Fruit fly (Drosophila melanogaster) whole organism, embryonic: ENCODE measurements around the gene vsg.

ENCODE experiments used
- Abd-B ChIP-seq: fragments of 200-800 bp; sonication (Bioruptor generic); optimal IDR thresholded peaks from 2 replicates; lab custom pipeline; 2018; ENCODE audit warnings: missing biosample characterization, mild to moderate bottlenecking, missing genetic modification characterization, moderate library complexity
- B-H1 ChIP-seq: fragments of 200-800 bp; sonication (Bioruptor generic); IDR thresholded peaks from 3 replicates; pipeline ENCODE4 v1.3.6; 2022; ENCODE audit warnings: missing biosample characterization, missing genetic modification characterization
- Blimp-1 ChIP-seq: fragments of 200-800 bp; sonication (Bioruptor generic); optimal IDR thresholded peaks from 3 replicates; lab custom pipeline; 2018; ENCODE audit warnings: missing biosample characterization, missing genetic modification characterization, mild to moderate bottlenecking, moderate library complexity, missing genetic modification reagents
- CG10147 ChIP-seq: fragments of 200-800 bp; sonication (Bioruptor generic); optimal IDR thresholded peaks from 2 replicates; lab custom pipeline; 2019; ENCODE audit warnings: missing biosample characterization, mild to moderate bottlenecking, missing genetic modification characterization, moderate library complexity
- CG1024 ChIP-seq: fragments of 200-800 bp; sonication (Bioruptor generic); IDR thresholded peaks from 2 replicates; pipeline ENCODE4 v1.3.6; 2022; ENCODE audit warnings: missing biosample characterization, missing genetic modification characterization
- CG11398 ChIP-seq: fragments of 200-800 bp; sonication (Bioruptor generic); optimal IDR thresholded peaks from 2 replicates; lab custom pipeline; 2016; ENCODE audit warnings: missing biosample characterization, missing genetic modification characterization
- CG12659 ChIP-seq: fragments of 200-800 bp; sonication (Bioruptor generic); optimal IDR thresholded peaks from 3 replicates; lab custom pipeline; 2017; ENCODE audit warnings: mild to moderate bottlenecking, missing biosample characterization, missing genetic modification reagents, missing genetic modification characterization
- CG13123 ChIP-seq: fragments of 200-800 bp; sonication (Bioruptor generic); optimal IDR thresholded peaks from 2 replicates; lab custom pipeline; 2016; ENCODE audit warnings: missing biosample characterization, missing genetic modification characterization
- CG1647 ChIP-seq: fragments of 200-800 bp; sonication (Bioruptor generic); optimal IDR thresholded peaks from 3 replicates; lab custom pipeline; 2016; ENCODE audit warnings: missing biosample characterization, missing genetic modification characterization
- CG1792 ChIP-seq: fragments of 200-800 bp; sonication (Bioruptor generic); optimal IDR thresholded peaks from 2 replicates; lab custom pipeline; 2016; ENCODE audit warnings: missing biosample characterization, missing genetic modification characterization
- CG2129 ChIP-seq: fragments of 200-800 bp; sonication (Bioruptor generic); IDR thresholded peaks from 2 replicates; pipeline ENCODE4 v1.3.6; 2022; ENCODE audit warnings: missing biosample characterization, missing genetic modification characterization; ENCODE audit not compliant: partially characterized antibody
- CG30431 ChIP-seq: fragments of 200-800 bp; sonication (Bioruptor generic); optimal IDR thresholded peaks from 2 replicates; lab custom pipeline; 2017; ENCODE audit warnings: missing biosample characterization, missing genetic modification characterization
- CG31365 ChIP-seq: fragments of 200-800 bp; sonication (Bioruptor generic); optimal IDR thresholded peaks from 2 replicates; lab custom pipeline; 2018; ENCODE audit warnings: missing biosample characterization, mild to moderate bottlenecking, missing genetic modification characterization
- CG31388 ChIP-seq: fragments of 200-800 bp; sonication (Bioruptor generic); optimal IDR thresholded peaks from 2 replicates; lab custom pipeline; 2016; ENCODE audit warnings: missing biosample characterization, missing genetic modification characterization
- CG34376 ChIP-seq: fragments of 200-800 bp; sonication (Bioruptor generic); optimal IDR thresholded peaks from 2 replicates; lab custom pipeline; 2018; ENCODE audit warnings: missing biosample characterization, mild to moderate bottlenecking, missing genetic modification characterization
- CG34422 ChIP-seq: fragments of 200-800 bp; sonication (Bioruptor generic); IDR thresholded peaks from 3 replicates; pipeline ENCODE4 v1.3.6; 2022; ENCODE audit warnings: missing biosample characterization, missing genetic modification characterization
- CG4424 ChIP-seq: fragments of 200-800 bp; sonication (Bioruptor generic); optimal IDR thresholded peaks from 3 replicates; lab custom pipeline; 2016; ENCODE audit warnings: missing biosample characterization, missing genetic modification characterization
- CG6175 ChIP-seq: fragments of 200-800 bp; sonication (Bioruptor generic); IDR thresholded peaks from 3 replicates; pipeline ENCODE4 v1.3.6; 2022; ENCODE audit warnings: missing biosample characterization, missing genetic modification characterization
- CG6654 ChIP-seq: fragments of 200-800 bp; sonication (Bioruptor generic); optimal IDR thresholded peaks from 2 replicates; lab custom pipeline; 2017; ENCODE audit warnings: missing biosample characterization, mild to moderate bottlenecking, missing genetic modification characterization
- CG8388 ChIP-seq: fragments of 200-800 bp; sonication (Bioruptor generic); optimal IDR thresholded peaks from 2 replicates; lab custom pipeline; 2019; ENCODE audit warnings: missing biosample characterization, mild to moderate bottlenecking, missing genetic modification characterization, moderate library complexity
- CG8478 ChIP-seq: fragments of >200 bp; optimal IDR thresholded peaks from 2 replicates; lab custom pipeline; 2018
- CG8765 ChIP-seq: fragments of 200-800 bp; sonication (Bioruptor generic); IDR thresholded peaks from 2 replicates; pipeline ENCODE4 v1.3.6; 2022; ENCODE audit warnings: missing biosample characterization, missing genetic modification characterization
- CG9609 ChIP-seq: fragments of 200-800 bp; sonication (Bioruptor generic); optimal IDR thresholded peaks from 3 replicates; lab custom pipeline; 2016; ENCODE audit warnings: missing biosample characterization, missing genetic modification characterization
- CG9817 ChIP-seq: fragments of 200-800 bp; sonication (Bioruptor generic); optimal IDR thresholded peaks from 2 replicates; lab custom pipeline; 2018; ENCODE audit warnings: missing biosample characterization, mild to moderate bottlenecking, missing genetic modification characterization, moderate library complexity
- CTCF ChIP-seq: fragments of 200-800 bp; sonication (Bioruptor generic); optimal IDR thresholded peaks from 2 replicates; lab custom pipeline; 2017; ENCODE audit warnings: missing biosample characterization, mild to moderate bottlenecking, missing genetic modification characterization, moderate library complexity
- Drgx ChIP-seq: fragments of 200-800 bp; sonication (Bioruptor generic); IDR thresholded peaks from 2 replicates; pipeline ENCODE4 v1.3.6; 2022; ENCODE audit warnings: missing biosample characterization, missing genetic modification characterization
- HLHmδ ChIP-seq: fragments of 200-800 bp; sonication (Bioruptor generic); optimal IDR thresholded peaks from 2 replicates; lab custom pipeline; 2018; ENCODE audit warnings: missing biosample characterization, mild to moderate bottlenecking, missing genetic modification characterization, moderate library complexity
- Hmr ChIP-seq: fragments of 200-800 bp; sonication (Bioruptor generic); optimal IDR thresholded peaks from 3 replicates; lab custom pipeline; 2017; ENCODE audit warnings: mild to moderate bottlenecking, missing biosample characterization, missing genetic modification reagents, missing genetic modification characterization
- Hr51 ChIP-seq, 2 experiments: fragments of 200-800 bp; sonication (Bioruptor generic); optimal IDR thresholded peaks; 2 replicates in 1 of 2; 3 replicates in 1 of 2; lab custom pipeline; 2016 to 2018; ENCODE audit warnings: missing biosample characterization in 2 of 2, missing genetic modification characterization in 2 of 2, mild to moderate bottlenecking in 1 of 2, moderate library complexity in 1 of 2
- Jarid2 ChIP-seq: fragments of 200-800 bp; sonication (Bioruptor generic); optimal IDR thresholded peaks from 3 replicates; lab custom pipeline; 2017; ENCODE audit warnings: mild to moderate bottlenecking, missing biosample characterization, missing genetic modification reagents, missing genetic modification characterization
- Six4 ChIP-seq: fragments of 200-800 bp; sonication (Bioruptor generic); optimal IDR thresholded peaks from 2 replicates; lab custom pipeline; 2016; ENCODE audit warnings: missing biosample characterization, missing genetic modification characterization
- Trl ChIP-seq, 3 experiments: fragments of >200 bp in 2 of 3; fragments of 200-800 bp in 1 of 3; sonication (Bioruptor generic) in 1 of 3; optimal IDR thresholded peaks; 2 replicates in 1 of 3; 3 replicates in 2 of 3; lab custom pipeline; 2016 to 2017; ENCODE audit warnings: missing biosample characterization in 1 of 3, missing genetic modification characterization in 1 of 3
- Xbp1 ChIP-seq: fragments of 200-800 bp; sonication (Bioruptor generic); optimal IDR thresholded peaks from 3 replicates; lab custom pipeline; 2016; ENCODE audit warnings: missing biosample characterization, mild to moderate bottlenecking, missing genetic modification characterization
- ac ChIP-seq: fragments of 200-800 bp; sonication (Bioruptor generic); optimal IDR thresholded peaks from 3 replicates; lab custom pipeline; 2017; ENCODE audit warnings: missing biosample characterization, mild to moderate bottlenecking, missing genetic modification characterization
- btn ChIP-seq: fragments of 200-800 bp; sonication (Bioruptor generic); optimal IDR thresholded peaks from 2 replicates; lab custom pipeline; 2016; ENCODE audit warnings: missing biosample characterization, missing genetic modification characterization
- crc ChIP-seq: fragments of 200-800 bp; sonication (Bioruptor generic); optimal IDR thresholded peaks from 2 replicates; lab custom pipeline; 2016; ENCODE audit warnings: missing biosample characterization, missing genetic modification characterization
- en ChIP-seq: fragments of 200-800 bp; sonication (Bioruptor generic); optimal IDR thresholded peaks from 2 replicates; lab custom pipeline; 2016; ENCODE audit warnings: missing biosample characterization, missing genetic modification characterization
- ewg ChIP-seq: fragments of 200-800 bp; sonication (Bioruptor generic); optimal IDR thresholded peaks from 3 replicates; lab custom pipeline; 2017; ENCODE audit warnings: mild to moderate bottlenecking, missing biosample characterization, missing genetic modification reagents, missing genetic modification characterization
- gcm2 ChIP-seq: fragments of 200-800 bp; sonication (Bioruptor generic); optimal IDR thresholded peaks from 2 replicates; lab custom pipeline; 2016; ENCODE audit warnings: missing biosample characterization, missing genetic modification characterization
- hbn ChIP-seq: fragments of 200-800 bp; sonication (Bioruptor generic); IDR thresholded peaks from 2 replicates; pipeline ENCODE4 v1.3.6; 2022; ENCODE audit warnings: missing biosample characterization, missing genetic modification characterization; ENCODE audit not compliant: partially characterized antibody
- inv ChIP-seq: fragments of 200-800 bp; sonication (Bioruptor generic); IDR thresholded peaks from 2 replicates; pipeline ENCODE4 v1.3.6; 2022; ENCODE audit warnings: missing biosample characterization, missing genetic modification characterization; ENCODE audit not compliant: partially characterized antibody
- kni ChIP-seq: fragments of 200-800 bp; sonication (Bioruptor generic); optimal IDR thresholded peaks from 3 replicates; lab custom pipeline; 2017; ENCODE audit warnings: mild to moderate bottlenecking, missing biosample characterization, missing genetic modification reagents, missing genetic modification characterization
- maf-S ChIP-seq: fragments of 200-800 bp; sonication (Bioruptor generic); optimal IDR thresholded peaks from 2 replicates; lab custom pipeline; 2016; ENCODE audit warnings: missing biosample characterization, missing genetic modification characterization
- nerfin-2 ChIP-seq: fragments of 200-800 bp; sonication (Bioruptor generic); IDR thresholded peaks from 2 replicates; pipeline ENCODE4 v1.3.6; 2022; ENCODE audit warnings: missing biosample characterization, missing genetic modification characterization; ENCODE audit not compliant: partially characterized antibody
- otp ChIP-seq: fragments of 200-800 bp; sonication (Bioruptor generic); IDR thresholded peaks from 3 replicates; pipeline ENCODE4, ENCODE4 v1.3.6; 2022; ENCODE audit warnings: missing biosample characterization, missing genetic modification characterization
- pb ChIP-seq: fragments of 200-800 bp; sonication (Bioruptor generic); optimal IDR thresholded peaks from 3 replicates; lab custom pipeline; 2016; ENCODE audit warnings: missing biosample characterization, missing genetic modification characterization
- ro ChIP-seq: fragments of 200-800 bp; sonication (Bioruptor generic); IDR thresholded peaks from 2 replicates; pipeline ENCODE4 v1.3.6; 2022; ENCODE audit warnings: missing biosample characterization, missing genetic modification characterization
- sc ChIP-seq, 3 experiments: fragments of >200 bp in 2 of 3; fragments of 200-800 bp in 1 of 3; sonication (Bioruptor generic) in 1 of 3; optimal IDR thresholded peaks; 2 replicates in 2 of 3; 3 replicates in 1 of 3; lab custom pipeline; 2017; ENCODE audit warnings: mild to moderate bottlenecking in 1 of 3, missing biosample characterization in 1 of 3, missing genetic modification characterization in 1 of 3, missing genetic modification reagents in 1 of 3
- usp ChIP-seq: fragments of >200 bp; optimal IDR thresholded peaks from 2 replicates; lab custom pipeline; 2017; ENCODE audit warnings: missing biosample characterization, missing genetic modification characterization

Gene vsg

DNA sequence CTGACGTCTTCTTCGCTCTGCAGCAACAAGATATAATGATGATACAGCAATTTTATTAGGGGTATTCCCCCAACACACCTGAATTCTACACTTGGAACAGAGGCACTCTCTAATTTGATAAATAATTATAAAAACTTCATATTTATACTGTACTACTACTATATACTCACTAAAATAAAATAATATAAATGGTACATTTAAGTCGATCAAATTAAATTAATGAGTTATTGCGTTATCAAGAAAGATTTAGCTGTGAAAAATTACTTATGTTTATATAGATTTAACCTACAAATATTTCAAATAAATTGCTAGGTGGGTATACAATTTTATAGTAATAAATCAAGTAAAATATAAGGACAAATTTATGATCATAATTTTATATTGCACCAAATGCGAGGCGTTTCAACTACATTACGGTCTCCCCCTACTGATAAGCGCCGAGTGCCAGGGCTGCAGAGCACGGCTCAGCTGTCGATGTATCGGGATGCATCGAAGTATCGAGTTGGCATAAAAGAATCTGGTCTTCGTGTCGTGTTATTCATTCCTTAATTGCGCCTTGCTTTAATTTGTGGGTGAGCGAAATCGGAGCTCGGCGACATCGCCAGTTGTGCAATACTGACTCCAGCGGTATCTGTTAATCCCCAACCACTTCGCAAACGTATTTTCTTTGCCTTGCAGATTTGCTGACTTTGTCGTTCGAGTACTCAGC is at the start of gene vsg:
TSS of gene vsg (plus strand) at position 497 of the 709 bp plus-strand sequence.
- peak; percentile 59 for TF ChIP-seq Six4 (GFP tag; lab: Kevin White, UChicago)
- peak; percentile 62 for TF ChIP-seq CG30431 (GFP tag; lab: Kevin White, UChicago)
- no peak; the same call in 2 of the 3 replicates for TF ChIP-seq B-H1 (GFP tag; lab: Robert Waterston, UW)
- TF ChIP-seq nerfin-2 (GFP tag; lab: Robert Waterston, UW): peak; percentile 78
- peak; percentile 27 for TF ChIP-seq CG1647 (GFP tag; lab: Kevin White, UChicago)
- no peak for TF ChIP-seq btn (GFP tag; lab: Kevin White, UChicago)
- TF ChIP-seq Blimp-1 (GFP tag; lab: Kevin White, UChicago): peak; percentile 69
- TF ChIP-seq Abd-B (GFP tag; lab: Kevin White, UChicago): peak; percentile 87
- peak; percentile 73 for TF ChIP-seq CG4424 (GFP tag; lab: Kevin White, UChicago)
- peak; percentile 83 for TF ChIP-seq CG9817
- TF ChIP-seq CG8765 (GFP tag; lab: Robert Waterston, UW): peak; percentile 9; the same call in 1 of the 2 replicates
- peak; percentile 91 for TF ChIP-seq CG12659 (GFP tag; lab: Kevin White, UChicago)
- peak; percentile 64 for TF ChIP-seq hbn (GFP tag; lab: Robert Waterston, UW)
- TF ChIP-seq usp (GFP tag; lab: Kevin White, UChicago): no peak
- TF ChIP-seq maf-S: peak; percentile 38
- TF ChIP-seq Xbp1: peak; percentile 78
- TF ChIP-seq CG8478: no peak
- TF ChIP-seq Hr51 (GFP tag; optimal IDR thresholded peaks at IDR 0.05; lab: Kevin White, UChicago): peak in 1 of 2 experiments; percentile 87
- TF ChIP-seq CG34422 (GFP tag; lab: Robert Waterston, UW): peak; percentile 44
- TF ChIP-seq inv (GFP tag; lab: Robert Waterston, UW): peak; percentile 83
- 0 out of 2 replicates have a peak, but pooled peaks have one; percentile 57 for TF ChIP-seq ro
- no peak for TF ChIP-seq CG6175
- TF ChIP-seq Hmr (GFP tag; lab: Kevin White, UChicago): peak; percentile 75
- TF ChIP-seq CG31365 (tag; lab: Kevin White, UChicago): no peak
- no peak for TF ChIP-seq pb (GFP tag; lab: Kevin White, UChicago)
- peak; percentile 78 for TF ChIP-seq CG8388 (GFP tag; lab: Kevin White, UChicago)
- TF ChIP-seq Jarid2 (GFP tag; lab: Kevin White, UChicago): no peak
- no peak; the same call in 1 of the 2 replicates for TF ChIP-seq CG1024 (GFP tag; lab: Robert Waterston, UW)
- TF ChIP-seq CG11398: no peak
- peak; percentile 34 for TF ChIP-seq CG1792 (GFP tag; lab: Kevin White, UChicago)
- TF ChIP-seq sc (optimal IDR thresholded peaks at IDR 0.05; lab: Kevin White, UChicago): no peak
- peak; percentile 70 for TF ChIP-seq sc (GFP tag; optimal IDR thresholded peaks at IDR 0.05; lab: Kevin White, UChicago)
- peak; percentile 0 for TF ChIP-seq CTCF (GFP tag; lab: Kevin White, UChicago)
- TF ChIP-seq gcm2: peak; percentile 66
- no peak for TF ChIP-seq ac (GFP tag; lab: Kevin White, UChicago)
- TF ChIP-seq CG10147 (GFP tag; lab: Kevin White, UChicago): peak; percentile 76
- TF ChIP-seq CG34376 (GFP tag; lab: Kevin White, UChicago): no peak
- TF ChIP-seq Trl (optimal IDR thresholded peaks at IDR 0.05; lab: Kevin White, UChicago): no peak
- peak; percentile 28 for TF ChIP-seq Trl (GFP tag; optimal IDR thresholded peaks at IDR 0.05; lab: Kevin White, UChicago)
- peak; percentile 10 for TF ChIP-seq HLHmδ (GFP tag; lab: Kevin White, UChicago)
- TF ChIP-seq crc (GFP tag; lab: Kevin White, UChicago): no peak
- TF ChIP-seq otp (GFP tag; lab: Robert Waterston, UW): no peak
- TF ChIP-seq CG2129 (GFP tag; lab: Robert Waterston, UW): peak; percentile 57; the same call in 1 of the 2 replicates
- peak; percentile 59 for TF ChIP-seq ewg (GFP tag; lab: Kevin White, UChicago)
- peak; percentile 36; the same call in 1 of the 2 replicates for TF ChIP-seq Drgx (GFP tag; lab: Robert Waterston, UW)
- no peak for TF ChIP-seq kni (GFP tag; lab: Kevin White, UChicago)
- peak; percentile 53 for TF ChIP-seq CG6654
- TF ChIP-seq en (GFP tag; lab: Kevin White, UChicago): no peak
- peak; percentile 15 for TF ChIP-seq CG13123 (GFP tag; lab: Kevin White, UChicago)
- TF ChIP-seq CG31388 (GFP tag; lab: Kevin White, UChicago): peak; percentile 5
- no peak for TF ChIP-seq CG9609 (GFP tag; lab: Kevin White, UChicago)
